Fruit fly (Drosophila melanogaster) whole organism, wandering third instar larva: ENCODE results near the gene Qsox2.

Source experiments
- Dif ChIP-seq: fragments of 200-275, 200-300 bp; sonication (Bioruptor generic); optimal IDR thresholded peaks from 2 replicates; lab custom pipeline; 2018; ENCODE audit warnings: missing biosample characterization, missing genetic modification characterization; ENCODE audit not compliant: partially characterized antibody
- Myc ChIP-seq: fragments of >200 bp; optimal IDR thresholded peaks from 2 replicates; lab custom pipeline; 2017
- N ChIP-seq: fragments of >200 bp; optimal IDR thresholded peaks from 2 replicates; lab custom pipeline; 2018; ENCODE audit warnings: missing biosample characterization, missing external identifiers, missing genetic modification characterization
- brk ChIP-seq: fragments of 200-800 bp; sonication (Bioruptor generic); optimal IDR thresholded peaks from 2 replicates; lab custom pipeline; 2016; ENCODE audit warnings: missing biosample characterization, mild to moderate bottlenecking, missing genetic modification characterization

DNA sequence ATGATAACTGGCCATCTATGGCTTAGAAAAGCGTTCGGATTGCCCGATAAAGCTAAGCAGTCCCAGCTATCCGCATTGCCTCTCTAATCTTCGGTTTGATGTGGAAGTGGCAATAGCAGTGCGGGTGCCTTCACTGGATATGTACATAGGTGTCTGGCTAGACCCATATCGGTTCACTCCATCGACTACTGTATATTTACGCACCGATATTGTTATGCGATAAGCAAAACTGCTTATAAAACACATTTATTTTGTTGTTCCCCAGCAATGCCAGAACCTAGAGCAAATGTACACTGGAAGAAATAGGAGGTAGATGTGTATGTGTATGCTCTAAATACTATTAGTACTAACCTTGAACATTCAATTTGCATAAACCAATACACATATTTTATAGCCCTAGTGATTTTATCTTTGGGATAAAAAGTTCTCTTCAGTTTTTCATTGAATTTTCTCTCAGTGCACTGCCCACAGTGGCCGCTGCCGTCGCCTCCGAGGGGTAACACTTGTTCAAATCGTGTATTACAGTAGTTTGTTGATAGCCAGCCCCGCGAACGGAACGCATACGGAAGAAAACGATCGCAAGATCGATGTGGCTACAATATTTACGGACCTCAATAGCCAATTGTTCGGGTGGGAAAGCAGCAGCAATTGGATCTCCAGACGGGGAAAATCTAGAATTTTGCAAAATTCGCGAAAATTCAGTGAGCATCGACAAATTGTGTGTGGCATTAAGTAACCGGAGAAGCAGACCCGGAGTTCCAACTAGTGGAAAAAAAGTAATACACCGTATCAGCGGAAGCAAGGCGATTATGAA, 43.2 kb upstream of the Qsox2 start, which contains the start of gene CG31431:
- no peak for TF ChIP-seq Myc
- no peak for TF ChIP-seq N (GFP tag; lab: Kevin White, UChicago)
- TF ChIP-seq brk (GFP tag; lab: Kevin White, UChicago): no peak
- TF ChIP-seq Dif: no peak
